Fruit fly (Drosophila melanogaster) whole organism, embryonic: ENCODE measurements around the gene CG7298.

ENCODE experiments used
- Atf3 ChIP-seq: fragments of 200-800 bp; sonication (Bioruptor generic); optimal IDR thresholded peaks from 3 replicates; lab custom pipeline; 2016; ENCODE audit warnings: missing biosample characterization, missing genetic modification characterization
- BEAF-32 ChIP-seq: fragments of 200-800 bp; sonication (Bioruptor generic); optimal IDR thresholded peaks from 3 replicates; lab custom pipeline; 2017; ENCODE audit warnings: missing biosample characterization, missing genetic modification characterization, mild to moderate bottlenecking, moderate library complexity, missing genetic modification reagents
- Bteb2 ChIP-seq: fragments of 200-800 bp; sonication (Bioruptor generic); optimal IDR thresholded peaks from 2 replicates; lab custom pipeline; 2016; ENCODE audit warnings: missing biosample characterization, missing genetic modification characterization
- CG10267 ChIP-seq: fragments of 200-800 bp; sonication (Bioruptor generic); optimal IDR thresholded peaks from 2 replicates; lab custom pipeline; 2018; ENCODE audit warnings: missing biosample characterization, mild to moderate bottlenecking, missing genetic modification characterization, moderate library complexity
- CG11723 ChIP-seq: fragments of 200-800 bp; sonication (Bioruptor generic); optimal IDR thresholded peaks from 2 replicates; lab custom pipeline; 2017; ENCODE audit warnings: missing biosample characterization, mild to moderate bottlenecking, missing genetic modification characterization
- CG12219 ChIP-seq: fragments of 200-800 bp; sonication (Bioruptor generic); optimal IDR thresholded peaks from 3 replicates; lab custom pipeline; 2018; ENCODE audit warnings: missing biosample characterization, mild to moderate bottlenecking, missing genetic modification characterization
- CG1233 ChIP-seq: fragments of 200-800 bp; sonication (Bioruptor generic); optimal IDR thresholded peaks from 4 replicates; lab custom pipeline; 2018; ENCODE audit warnings: missing biosample characterization, mild to moderate bottlenecking, missing genetic modification characterization
- CG15479 ChIP-seq: fragments of 200-800 bp; sonication (Bioruptor generic); optimal IDR thresholded peaks from 3 replicates; lab custom pipeline; 2019; ENCODE audit warnings: missing biosample characterization, mild to moderate bottlenecking, missing genetic modification characterization, moderate library complexity
- CG16779 ChIP-seq: fragments of 200-800 bp; sonication (Bioruptor generic); IDR thresholded peaks from 2 replicates; pipeline ENCODE4 v1.3.6; 2022; ENCODE audit warnings: missing biosample characterization, missing genetic modification characterization
- CG16813 ChIP-seq: fragments of 200-800 bp; sonication (Bioruptor generic); IDR thresholded peaks from 3 replicates; pipeline ENCODE4 v1.3.6; 2022; ENCODE audit warnings: missing biosample characterization, missing genetic modification characterization; ENCODE audit not compliant: partially characterized antibody
- CG16863 ChIP-seq: fragments of 200-800 bp; sonication (Bioruptor generic); optimal IDR thresholded peaks from 3 replicates; lab custom pipeline; 2016; ENCODE audit warnings: missing biosample characterization, missing genetic modification characterization
- CG17361 ChIP-seq: fragments of 200-800 bp; sonication (Bioruptor generic); IDR thresholded peaks from 3 replicates; pipeline ENCODE4 v1.3.6; 2022; ENCODE audit warnings: missing biosample characterization, missing genetic modification characterization
- CG18011 ChIP-seq: fragments of 200-800 bp; sonication (Bioruptor generic); optimal IDR thresholded peaks from 2 replicates; lab custom pipeline; 2017; ENCODE audit warnings: missing biosample characterization, missing genetic modification characterization, mild to moderate bottlenecking, moderate library complexity, missing genotype
- CG18262 ChIP-seq: fragments of 200-800 bp; optimal IDR thresholded peaks from 3 replicates; lab custom pipeline; 2019; ENCODE audit warnings: missing biosample characterization, mild to moderate bottlenecking, missing genetic modification characterization, moderate library complexity
- CG18619 ChIP-seq: fragments of 200-800 bp; sonication (Bioruptor generic); optimal IDR thresholded peaks from 3 replicates; lab custom pipeline; 2017; ENCODE audit warnings: missing biosample characterization, mild to moderate bottlenecking, missing genetic modification characterization
- CG30020 ChIP-seq: fragments of 200-800 bp; optimal IDR thresholded peaks from 2 replicates; lab custom pipeline; 2019; ENCODE audit warnings: missing biosample characterization, mild to moderate bottlenecking, missing genetic modification characterization, moderate library complexity
- CG6654 ChIP-seq: fragments of 200-800 bp; sonication (Bioruptor generic); optimal IDR thresholded peaks from 2 replicates; lab custom pipeline; 2017; ENCODE audit warnings: missing biosample characterization, mild to moderate bottlenecking, missing genetic modification characterization
- Chrac-16 ChIP-seq: fragments of 200-800 bp; sonication (Bioruptor generic); optimal IDR thresholded peaks from 3 replicates; lab custom pipeline; 2016; ENCODE audit warnings: missing biosample characterization, missing genetic modification characterization
- D19B ChIP-seq: fragments of 200-800 bp; sonication (Bioruptor generic); optimal IDR thresholded peaks from 2 replicates; lab custom pipeline; 2017; ENCODE audit warnings: missing biosample characterization, mild to moderate bottlenecking, missing genetic modification characterization
- HHEX ChIP-seq: fragments of 200-800 bp; sonication (Bioruptor generic); optimal IDR thresholded peaks from 3 replicates; lab custom pipeline; 2017; ENCODE audit warnings: missing biosample characterization, mild to moderate bottlenecking, missing genetic modification characterization, missing genetic modification reagents
- Hmr ChIP-seq: fragments of 200-800 bp; sonication (Bioruptor generic); optimal IDR thresholded peaks from 3 replicates; lab custom pipeline; 2017; ENCODE audit warnings: mild to moderate bottlenecking, missing biosample characterization, missing genetic modification reagents, missing genetic modification characterization
- Hr78 ChIP-seq, 2 experiments: fragments of 200-800 bp in 1 of 2; fragments of >200 bp in 1 of 2; sonication (Bioruptor generic) in 1 of 2; optimal IDR thresholded peaks; 2 replicates each; lab custom pipeline; 2017 to 2019; ENCODE audit warnings: missing biosample characterization in 2 of 2, missing genetic modification characterization in 2 of 2, mild to moderate bottlenecking in 1 of 2, moderate library complexity in 1 of 2
- Mad ChIP-seq: fragments of 200-800 bp; sonication (Bioruptor generic); optimal IDR thresholded peaks from 2 replicates; lab custom pipeline; 2016; ENCODE audit warnings: missing biosample characterization, missing genetic modification characterization
- Med ChIP-seq: fragments of 200-800 bp; sonication (Bioruptor generic); peaks from one replicate; lab custom pipeline; 2016; ENCODE audit warnings: missing biosample characterization, missing genetic modification characterization, mild to moderate bottlenecking, inconsistent platforms, moderate library complexity
- NfI ChIP-seq: fragments of 200-800 bp; sonication (Bioruptor generic); optimal IDR thresholded peaks from 3 replicates; lab custom pipeline; 2018; ENCODE audit warnings: missing biosample characterization, mild to moderate bottlenecking, missing genetic modification characterization, moderate library complexity
- Oaz ChIP-seq: fragments of 200-800 bp; sonication (Bioruptor generic); IDR thresholded peaks from 2 replicates; pipeline ENCODE4 v1.3.6; 2022; ENCODE audit warnings: missing biosample characterization, missing genetic modification characterization
- Ssrp ChIP-seq: fragments of 200-800 bp; sonication (Bioruptor generic); optimal IDR thresholded peaks from 2 replicates; lab custom pipeline; 2018; ENCODE audit warnings: missing biosample characterization, mild to moderate bottlenecking, missing genetic modification characterization, moderate library complexity
- ase ChIP-seq: fragments of 200-800 bp; sonication (Bioruptor generic); IDR thresholded peaks from 3 replicates; pipeline ENCODE4 v1.3.6; 2022; ENCODE audit warnings: missing biosample characterization, missing genetic modification characterization
- cwo ChIP-seq: fragments of 200-800 bp; sonication (Bioruptor generic); optimal IDR thresholded peaks from 3 replicates; lab custom pipeline; 2017; ENCODE audit warnings: missing biosample characterization, missing genetic modification characterization, mild to moderate bottlenecking, moderate library complexity, missing genetic modification reagents
- da ChIP-seq: fragments of 200-800 bp; sonication (Bioruptor generic); optimal IDR thresholded peaks from 2 replicates; lab custom pipeline; 2016; ENCODE audit warnings: missing biosample characterization, missing genetic modification characterization
- gsb-n ChIP-seq: fragments of 200-800 bp; sonication (Bioruptor generic); optimal IDR thresholded peaks from 3 replicates; lab custom pipeline; 2018; ENCODE audit warnings: missing biosample characterization, mild to moderate bottlenecking, missing genetic modification characterization
- insv ChIP-seq, 2 experiments: fragments of 200-800 bp; sonication (Bioruptor generic); optimal IDR thresholded peaks; 3 replicates each; lab custom pipeline; 2016 to 2018; ENCODE audit warnings: missing biosample characterization in 2 of 2, missing genetic modification characterization in 2 of 2
- lab ChIP-seq: fragments of 200-800 bp; sonication (Bioruptor generic); optimal IDR thresholded peaks from 3 replicates; lab custom pipeline; 2017; ENCODE audit warnings: missing biosample characterization, missing genetic modification characterization, mild to moderate bottlenecking, moderate library complexity, missing genetic modification reagents
- maf-S ChIP-seq: fragments of 200-800 bp; sonication (Bioruptor generic); optimal IDR thresholded peaks from 2 replicates; lab custom pipeline; 2016; ENCODE audit warnings: missing biosample characterization, missing genetic modification characterization
- mam ChIP-seq: fragments of 200-800 bp; sonication (Bioruptor generic); optimal IDR thresholded peaks from 3 replicates; lab custom pipeline; 2016; ENCODE audit warnings: missing biosample characterization, missing genetic modification characterization
- nau ChIP-seq: fragments of 200-800 bp; sonication (Bioruptor generic); optimal IDR thresholded peaks from 3 replicates; lab custom pipeline; 2017; ENCODE audit warnings: missing biosample characterization, mild to moderate bottlenecking, missing genetic modification characterization, missing genetic modification reagents
- nerfin-1 ChIP-seq: fragments of 200-800 bp; sonication (Bioruptor generic); optimal IDR thresholded peaks from 3 replicates; lab custom pipeline; 2019; ENCODE audit warnings: missing biosample characterization, mild to moderate bottlenecking, missing genetic modification characterization, moderate library complexity
- nmo ChIP-seq: fragments of 200-800 bp; sonication (Bioruptor generic); optimal IDR thresholded peaks from 2 replicates; lab custom pipeline; 2018; ENCODE audit warnings: missing biosample characterization, mild to moderate bottlenecking, missing genetic modification characterization, moderate library complexity
- nom ChIP-seq: fragments of 200-800 bp; sonication (Bioruptor generic); optimal IDR thresholded peaks from 2 replicates; lab custom pipeline; 2017; ENCODE audit warnings: missing biosample characterization, missing genetic modification characterization, mild to moderate bottlenecking, moderate library complexity, missing genetic modification reagents
- odd ChIP-seq: fragments of 200-800 bp; sonication (Bioruptor generic); optimal IDR thresholded peaks from 2 replicates; lab custom pipeline; 2017; ENCODE audit warnings: missing biosample characterization, mild to moderate bottlenecking, missing genetic modification characterization
- pan ChIP-seq, 4 experiments: fragments of >200 bp in 3 of 4; fragments of 200-800 bp in 1 of 4; sonication (Bioruptor generic) in 1 of 4; optimal IDR thresholded peaks in 3 of 4; IDR thresholded peaks in 1 of 4; 2 replicates each; pipeline versions ENCODE4 v1.3.6 to Lab custom; 2017 to 2022; ENCODE audit warnings: missing biosample characterization in 2 of 4, missing genetic modification characterization in 2 of 4, mixed read lengths in 1 of 4
- pita ChIP-seq: fragments of 200-800 bp; sonication (Bioruptor generic); optimal IDR thresholded peaks from 2 replicates; lab custom pipeline; 2017; ENCODE audit warnings: missing biosample characterization, mild to moderate bottlenecking, missing genetic modification characterization
- ssp ChIP-seq: fragments of 200-800 bp; sonication (Bioruptor generic); IDR thresholded peaks from 2 replicates; pipeline ENCODE4 v1.3.6; 2022; ENCODE audit warnings: missing biosample characterization, missing genetic modification characterization
- stc ChIP-seq: fragments of 200-800 bp; sonication (Bioruptor generic); IDR thresholded peaks from 2 replicates; pipeline ENCODE4 v1.3.6; 2022; ENCODE audit warnings: missing biosample characterization, missing genetic modification characterization
- stwl ChIP-seq: fragments of 200-800 bp; sonication (Bioruptor generic); optimal IDR thresholded peaks from 3 replicates; lab custom pipeline; 2018; ENCODE audit warnings: missing biosample characterization, mild to moderate bottlenecking, missing genetic modification characterization, moderate library complexity
- trh ChIP-seq: fragments of 200-800 bp; sonication (Bioruptor generic); optimal IDR thresholded peaks from 2 replicates; lab custom pipeline; 2016; ENCODE audit warnings: missing biosample characterization, missing genetic modification characterization
- yki ChIP-seq: fragments of >200 bp; optimal IDR thresholded peaks from 3 replicates; lab custom pipeline; 2018
- z ChIP-seq: fragments of 200-800 bp; sonication (Bioruptor generic); IDR thresholded peaks from 3 replicates; pipeline ENCODE4 v1.3.6; 2022; ENCODE audit warnings: missing biosample characterization, missing genetic modification characterization

CG7298 gene

dm6 chr3L:20186294-20187020, 17.0 kb downstream of the CG7298 start (continued):
- TF ChIP-seq pita (GFP tag; lab: Kevin White, UChicago) (no peak), Bteb2 (GFP tag; lab: Kevin White, UChicago) (no peak), CG6654 (GFP tag; lab: Kevin White, UChicago) (no peak), ase (GFP tag; lab: Robert Waterston, UW) (no peak), ssp (no peak), BEAF-32 (GFP tag; lab: Kevin White, UChicago) (peak; percentile 16), yki (lab: Kevin White, UChicago) (peak; percentile 18), HHEX (no peak), CG18011 (peak; percentile 99), CG11723 (no peak), CG10267 (tag; lab: Kevin White, UChicago) (no peak), NfI (GFP tag; lab: Kevin White, UChicago) (peak; percentile 38), nerfin-1 (no peak), trh (GFP tag; lab: Kevin White, UChicago) (no peak), mam (GFP tag; lab: Kevin White, UChicago) (no peak), cwo (GFP tag; lab: Kevin White, UChicago) (no peak), D19B (GFP tag; lab: Kevin White, UChicago) (no peak), CG30020 (tag; lab: Kevin White, UChicago) (peak; percentile 11), lab (GFP tag; lab: Kevin White, UChicago) (no peak), Chrac-16 (GFP tag; lab: Kevin White, UChicago) (no peak), insv (GFP tag; optimal IDR thresholded peaks at IDR 0.05; lab: Kevin White, UChicago) (no peak), Hmr (GFP tag; lab: Kevin White, UChicago) (peak; percentile 39), CG1233 (GFP tag; lab: Kevin White, UChicago) (no peak), Atf3 (GFP tag; lab: Kevin White, UChicago) (no peak), Ssrp (tag; lab: Kevin White, UChicago) (no peak), maf-S (GFP tag; lab: Kevin White, UChicago) (no peak), stwl (tag; lab: Kevin White, UChicago) (peak; percentile 80), gsb-n (tag; lab: Kevin White, UChicago) (peak; percentile 16), CG12219 (GFP tag; lab: Kevin White, UChicago) (no peak), CG16813 (GFP tag; lab: Robert Waterston, UW) (0 out of 3 replicates have a peak, but pooled peaks have one; percentile 17), nau (no peak), nmo (GFP tag; lab: Kevin White, UChicago) (peak; percentile 65), CG16863 (GFP tag; lab: Kevin White, UChicago) (no peak), odd (no peak), CG17361 (GFP tag; lab: Robert Waterston, UW) (peak; percentile 29; the same call in 1 of the 3 replicates), Hr78 (GFP tag; optimal IDR thresholded peaks at IDR 0.05; lab: Kevin White, UChicago) (peak in 1 of 2 experiments; percentile 36), CG18619 (GFP tag; lab: Kevin White, UChicago) (peak; percentile 6), CG18262 (tag; lab: Kevin White, UChicago) (peak; percentile 2), CG16779 (GFP tag; lab: Robert Waterston, UW) (no peak), z (GFP tag; lab: Robert Waterston, UW) (no peak), nom (GFP tag; lab: Kevin White, UChicago) (peak; percentile 60), stc (GFP tag; lab: Robert Waterston, UW) (0 out of 2 replicates have a peak, but pooled peaks have one; percentile 28), CG15479 (no peak), da (GFP tag; lab: Kevin White, UChicago) (no peak), Mad (GFP tag; lab: Kevin White, UChicago) (no peak), Med (GFP tag; lab: Kevin White, UChicago) (peak; percentile 61), pan (optimal IDR thresholded peaks at IDR 0.05; lab: Kevin White, UChicago) (no peak), pan (GFP tag; optimal IDR thresholded peaks at IDR 0.05 in 1 of 2, IDR thresholded peaks at IDR 0.05 in 1 of 2) (no peak), Oaz (GFP tag; lab: Robert Waterston, UW) (no peak)
